Worm (Caenorhabditis elegans): ENCODE data around the gene F53F4.11.

Gene F53F4.11

ce11 chrV:13624424-13624823 lies at the start of gene F53F4.11:
Gene F53F4.11 (minus strand): TSS chrV:13624524.
- TF ChIP-seq npax-4 (tag; optimal IDR thresholded peaks at IDR 0.05) (no peak), zip-5 (tag; optimal IDR thresholded peaks at IDR 0.05) (no peak), pqm-1 (tag; optimal IDR thresholded peaks at IDR 0.05) (no peak), pat-9 (tag; optimal IDR thresholded peaks at IDR 0.05) (no peak), unc-86 (tag; optimal IDR thresholded peaks at IDR 0.05) (no peak), ama-1 (optimal IDR thresholded peaks at IDR 0.05) (no peak), tbx-7 (tag; optimal IDR thresholded peaks at IDR 0.05) (no peak), ztf-16 (tag; optimal IDR thresholded peaks at IDR 0.05) (no peak), ceh-22 (tag; optimal IDR thresholded peaks at IDR 0.05) (no peak), rnt-1 (tag; optimal IDR thresholded peaks at IDR 0.05) (no peak), gmeb-2 (tag; optimal IDR thresholded peaks at IDR 0.05) (no peak), ref-2 (tag; optimal IDR thresholded peaks at IDR 0.05) (no peak), ceh-9 (tag; optimal IDR thresholded peaks at IDR 0.05) (no peak)

ce11 chrV:13671911-13672639 lies 47.8 kb upstream of the F53F4.11 start, which contains the start of the genes mip-2 and F58G11.4:
Gene mip-2 (minus strand): TSS chrV:13671958.
Gene F58G11.4 (plus strand): TSS chrV:13672589.
- TF ChIP-seq tbx-2 (tag; optimal IDR thresholded peaks at IDR 0.05) (no peak), dve-1 (tag; optimal IDR thresholded peaks at IDR 0.05) (no peak), lin-11 (tag; optimal IDR thresholded peaks at IDR 0.05) (no peak), Y22D7AL.16 (tag; optimal IDR thresholded peaks at IDR 0.05) (no peak), hlh-8 (tag; optimal IDR thresholded peaks at IDR 0.05) (no peak), pha-4 (tag; optimal IDR thresholded peaks at IDR 0.05) (no peak), ceh-24 (tag; optimal IDR thresholded peaks at IDR 0.05) (no peak), ceh-6 (GFP tag; optimal IDR thresholded peaks at IDR 0.05) (no peak), ceh-31 (tag; optimal IDR thresholded peaks at IDR 0.05) (no peak), lim-6 (tag; optimal IDR thresholded peaks at IDR 0.05) (no peak), ref-2 (tag; optimal IDR thresholded peaks at IDR 0.05) (no peak), sox-4 (tag; optimal IDR thresholded peaks at IDR 0.05) (no peak), unc-86 (tag; optimal IDR thresholded peaks at IDR 0.05) (no peak), ets-4 (tag; optimal IDR thresholded peaks at IDR 0.05) (no peak)

- no peak for TF ChIP-seq hlh-6 (tag; optimal IDR thresholded peaks at IDR 0.05)
- TF ChIP-seq ceh-6 (GFP tag; optimal IDR thresholded peaks at IDR 0.05), result no peak
- TF ChIP-seq che-1 (tag; optimal IDR thresholded peaks at IDR 0.05), result no peak
- no peak for TF ChIP-seq ceh-48 (tag; optimal IDR thresholded peaks at IDR 0.05)
Observed at ce11 chrV:13669170-13669569, 44.8 kb upstream of the F53F4.11 start.

- TF ChIP-seq nhr-232 (tag; optimal IDR thresholded peaks at IDR 0.05), result no peak
Observed at ce11 chrV:13668337-13668736, 44.0 kb upstream of the F53F4.11 start.

ce11 chrV:13666460-13666859 lies 42.1 kb upstream of the F53F4.11 start:
- TF ChIP-seq ztf-16 (tag; optimal IDR thresholded peaks at IDR 0.05) (no peak), unc-86 (tag; optimal IDR thresholded peaks at IDR 0.05) (no peak), pax-1 (tag; optimal IDR thresholded peaks at IDR 0.05) (no peak), fkh-10 (GFP tag; optimal IDR thresholded peaks at IDR 0.05) (no peak), ref-2 (tag; optimal IDR thresholded peaks at IDR 0.05) (no peak), odd-2 (tag; optimal IDR thresholded peaks at IDR 0.05) (no peak)

- no peak for TF ChIP-seq ama-1 (optimal IDR thresholded peaks at IDR 0.05)
- TF ChIP-seq T23F11.4 (GFP tag; optimal IDR thresholded peaks at IDR 0.05), result no peak
- no peak for TF ChIP-seq tbx-2 (tag; optimal IDR thresholded peaks at IDR 0.05)
- no peak for TF ChIP-seq ceh-18 (tag; optimal IDR thresholded peaks at IDR 0.05)
- TF ChIP-seq che-1 (tag; optimal IDR thresholded peaks at IDR 0.05), result no peak
- TF ChIP-seq ceh-31 (tag; optimal IDR thresholded peaks at IDR 0.05), result no peak
- no peak for TF ChIP-seq fkh-10 (GFP tag; optimal IDR thresholded peaks at IDR 0.05)
- no peak for TF ChIP-seq lim-6 (tag; optimal IDR thresholded peaks at IDR 0.05)
- TF ChIP-seq ceh-30 (tag; optimal IDR thresholded peaks at IDR 0.05), result no peak
- no peak for TF ChIP-seq ceh-14 (tag; optimal IDR thresholded peaks at IDR 0.05)
- TF ChIP-seq hlh-6 (tag; optimal IDR thresholded peaks at IDR 0.05), result no peak
- no peak for TF ChIP-seq hlh-8 (tag; optimal IDR thresholded peaks at IDR 0.05)
- TF ChIP-seq fkh-6 (tag; optimal IDR thresholded peaks at IDR 0.05), result no peak
- no peak for TF ChIP-seq pha-4 (tag; optimal IDR thresholded peaks at IDR 0.05)
- TF ChIP-seq mec-3 (tag; optimal IDR thresholded peaks at IDR 0.05; ENCODE audit: borderline replicate concordance), result no peak
- no peak for TF ChIP-seq ceh-34 (tag; optimal IDR thresholded peaks at IDR 0.05)
- no peak for TF ChIP-seq pqm-1 (tag; optimal IDR thresholded peaks at IDR 0.05)
Observed at ce11 chrV:13665089-13665488, 40.8 kb upstream of the F53F4.11 start, which contains the start of gene rde-12. Gene rde-12 (plus strand): TSS chrV:13665389.

All from whole organism, late embryonic.